Fruit fly (Drosophila melanogaster) whole organism, wandering third instar larva: ENCODE data around the gene Bet3.

Source experiments
- CG32264 ChIP-seq: fragments of 200-800 bp; sonication (Bioruptor generic); optimal IDR thresholded peaks from 2 replicates; lab custom pipeline; 2016; ENCODE audit warnings: missing biosample characterization, missing genetic modification characterization
- Hr78 ChIP-seq: fragments of >200 bp; optimal IDR thresholded peaks from 2 replicates; lab custom pipeline; 2017; ENCODE audit warnings: missing biosample characterization, missing genetic modification characterization
- N ChIP-seq: fragments of >200 bp; optimal IDR thresholded peaks from 2 replicates; lab custom pipeline; 2018; ENCODE audit warnings: missing biosample characterization, missing external identifiers, missing genetic modification characterization
- fru ChIP-seq: fragments of 200-800 bp; sonication (Bioruptor generic); optimal IDR thresholded peaks from 3 replicates; lab custom pipeline; 2016; ENCODE audit warnings: missing biosample characterization, mild to moderate bottlenecking, missing genetic modification characterization
- h ChIP-seq: fragments of 200-800 bp; sonication (Bioruptor generic); optimal IDR thresholded peaks from 3 replicates; lab custom pipeline; 2016; ENCODE audit warnings: missing biosample characterization, mild to moderate bottlenecking, missing genetic modification characterization
- jim ChIP-seq: fragments of 175-275, 200-325 bp; sonication (Bioruptor generic); optimal IDR thresholded peaks from 2 replicates; lab custom pipeline; 2016; ENCODE audit warnings: missing biosample characterization, mild to moderate bottlenecking, missing genetic modification characterization
- pan ChIP-seq: fragments of >200 bp; optimal IDR thresholded peaks from 2 replicates; lab custom pipeline; 2017
- psq ChIP-seq: fragments of 200-800 bp; sonication (Bioruptor generic); optimal IDR thresholded peaks from 3 replicates; lab custom pipeline; 2017; ENCODE audit warnings: missing biosample characterization, mild to moderate bottlenecking, missing genetic modification characterization, moderate library complexity
- rgr ChIP-seq: fragments of 200-800 bp; sonication (Bioruptor generic); optimal IDR thresholded peaks from 3 replicates; lab custom pipeline; 2016; ENCODE audit warnings: missing biosample characterization, mild to moderate bottlenecking, missing genetic modification characterization
- sv ChIP-seq: fragments of 200-800 bp; sonication (Bioruptor generic); optimal IDR thresholded peaks from 3 replicates; lab custom pipeline; 2016; ENCODE audit warnings: missing biosample characterization, missing genetic modification characterization
- usp ChIP-seq: fragments of >200 bp; optimal IDR thresholded peaks from 2 replicates; lab custom pipeline; 2017; ENCODE audit warnings: missing biosample characterization, missing genetic modification characterization

- TF ChIP-seq pan (lab: Kevin White, UChicago): no peak
- TF ChIP-seq h: no peak
- no peak for TF ChIP-seq rgr (GFP tag; lab: Kevin White, UChicago)
- no peak for TF ChIP-seq N (GFP tag; lab: Kevin White, UChicago)
- TF ChIP-seq CG32264: no peak
- peak; percentile 73 for TF ChIP-seq fru
- TF ChIP-seq usp (GFP tag; lab: Kevin White, UChicago): no peak
- TF ChIP-seq jim (GFP tag; lab: Kevin White, UChicago): no peak
- no peak for TF ChIP-seq sv (GFP tag; lab: Kevin White, UChicago)
- no peak for TF ChIP-seq Hr78
- TF ChIP-seq psq (GFP tag; lab: Kevin White, UChicago): peak; percentile 57
Observed at dm6 chr3L:9401354-9402156, 40.5 kb downstream of the Bet3 start.
